Worm (Caenorhabditis elegans) whole organism, L4 larva: ENCODE measurements around the gene acr-5.
"Not testable (repeated sequence)": the region's sequence is repeated elsewhere in the genome, so short reads cannot be mapped to it uniquely, and the experiment has no call there.

ENCODE experiments used
- arid-1 ChIP-seq: fragments of 200-800 bp; sonication (Bioruptor generic); conservative IDR thresholded peaks from 2 replicates; pipeline ENCODE4 v1.3.6; 2022; ENCODE audit warnings: missing genetic modification reagents, missing genetic modification characterization, missing compliant biosample characterization
- nhr-48 ChIP-seq: sonication (generic microtip); optimal IDR thresholded peaks from 2 replicates; lab custom pipeline; 2016; ENCODE audit warnings: mild to moderate bottlenecking, missing genetic modification characterization, missing compliant biosample characterization

ce11 chrIII:6504157-6504556, 10.4 kb downstream of the acr-5 start:
- not testable (repeated sequence) for TF ChIP-seq arid-1 (GFP tag; lab: Robert Waterston, UW); nhr-48
